Fruit fly (Drosophila melanogaster): ENCODE results near the gene ea.

DNA sequence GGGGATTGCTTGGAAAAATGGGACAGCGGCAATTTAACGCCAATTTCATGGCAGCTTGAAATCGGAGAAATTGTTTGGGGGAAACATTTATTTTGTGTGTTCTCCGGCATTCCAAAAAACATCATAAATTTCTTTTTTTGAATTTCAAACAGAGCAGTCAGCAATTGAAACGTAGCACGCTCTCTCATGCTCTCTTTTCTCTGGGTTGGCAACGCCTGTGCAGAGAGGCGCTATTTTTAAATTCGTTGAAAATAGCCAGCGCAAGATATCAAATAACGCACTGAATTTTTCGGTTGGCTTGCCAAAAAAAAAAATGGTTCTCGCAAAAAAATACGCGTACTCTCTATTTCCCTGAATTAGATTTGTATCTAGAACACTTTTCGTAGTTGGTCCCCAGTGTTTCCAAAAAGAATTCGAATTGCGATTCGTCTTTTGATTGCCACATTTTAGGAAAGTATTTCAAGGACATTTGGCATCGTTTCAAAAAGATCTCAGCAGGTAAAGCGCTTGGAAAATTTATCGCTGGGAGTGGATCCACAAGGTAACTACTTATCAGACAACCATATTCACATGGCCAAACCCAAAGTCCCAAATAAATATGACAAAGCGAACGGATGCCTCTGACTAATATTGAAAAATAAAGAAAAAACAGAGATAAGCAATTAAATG, 42.4 kb upstream of the ea start:
- TF ChIP-seq EcR (GFP tag; optimal IDR thresholded peaks at IDR 0.05) (no peak), CG8478 (optimal IDR thresholded peaks at IDR 0.05) (no peak), psq (optimal IDR thresholded peaks at IDR 0.05) (no peak), pan (optimal IDR thresholded peaks at IDR 0.05) (no peak)

Measured in whole organism.